Worm (Caenorhabditis elegans) whole organism, L2 larva: ENCODE results near the gene T23F6.5.

Source experiments
- ama-1 ChIP-seq: fragments of 150-350 bp; optimal IDR thresholded peaks from 2 replicates; lab custom pipeline; 2018; ENCODE audit warnings: inconsistent platforms
- egl-27 ChIP-seq: sonication (generic microtip); optimal IDR thresholded peaks from 3 replicates; lab custom pipeline; 2017; ENCODE audit warnings: missing biosample characterization, missing genetic modification reagents, missing genetic modification characterization
- elt-1 ChIP-seq: fragments of 150-350 bp; optimal IDR thresholded peaks from 2 replicates; lab custom pipeline; 2014; ENCODE audit warnings: missing biosample characterization, missing genetic modification characterization
- elt-3 ChIP-seq: sonication (generic microtip); optimal IDR thresholded peaks from 2 replicates; lab custom pipeline; 2017; ENCODE audit warnings: missing biosample characterization, missing genetic modification characterization
- fos-1 ChIP-seq: fragments of 150-350 bp; optimal IDR thresholded peaks from 2 replicates; lab custom pipeline; 2014; ENCODE audit warnings: missing biosample characterization, missing genetic modification characterization
- mab-5 ChIP-seq: fragments of 150-350 bp; optimal IDR thresholded peaks from 2 replicates; lab custom pipeline; 2014; ENCODE audit warnings: missing biosample characterization, missing genetic modification characterization
- nhr-21 ChIP-seq: fragments of 150-350 bp; optimal IDR thresholded peaks from 2 replicates; lab custom pipeline; 2014; ENCODE audit warnings: missing biosample characterization, missing genetic modification characterization
- nhr-237 ChIP-seq: fragments of 150-350 bp; optimal IDR thresholded peaks from 2 replicates; lab custom pipeline; 2014; ENCODE audit warnings: missing biosample characterization, missing genetic modification characterization
- nhr-77 ChIP-seq: fragments of 150-350 bp; optimal IDR thresholded peaks from 2 replicates; lab custom pipeline; 2014; ENCODE audit warnings: missing biosample characterization, missing genetic modification characterization
- snpc-4 ChIP-seq: fragments of 150-350 bp; optimal IDR thresholded peaks from 2 replicates; lab custom pipeline; 2014; ENCODE audit warnings: missing biosample characterization, missing genetic modification characterization
- unc-39 ChIP-seq: fragments of 150-350 bp; optimal IDR thresholded peaks from 2 replicates; lab custom pipeline; 2014; ENCODE audit warnings: missing biosample characterization, missing genetic modification characterization
- unc-62 ChIP-seq: fragments of 150-350 bp; optimal IDR thresholded peaks from 2 replicates; lab custom pipeline; 2014; ENCODE audit warnings: missing biosample characterization, missing genetic modification reagents, missing genetic modification characterization
- ztf-11 ChIP-seq: sonication (generic microtip); optimal IDR thresholded peaks from 2 replicates; lab custom pipeline; 2017; ENCODE audit warnings: missing biosample characterization, missing genetic modification characterization

DNA sequence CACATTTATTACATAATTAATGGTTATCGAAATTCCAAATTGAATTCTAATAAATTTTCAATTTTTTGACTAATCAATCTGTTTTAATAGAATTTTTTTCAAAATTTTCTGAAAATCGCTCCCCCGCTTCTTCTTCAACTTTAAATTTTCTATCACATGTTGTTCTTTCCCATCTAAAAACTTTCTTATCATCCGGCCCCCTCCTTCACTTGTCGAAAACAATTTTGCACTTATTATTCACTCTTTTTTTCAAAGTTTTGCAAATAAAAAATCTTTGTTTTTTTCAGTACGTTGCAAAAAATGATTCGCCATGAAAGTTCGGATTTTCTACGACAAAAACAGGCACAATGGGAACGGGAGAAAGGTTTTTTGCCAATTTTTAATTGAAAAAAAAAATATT lies 53.0 kb downstream of the T23F6.5 start, which contains the start of gene T23B5.3:
- TF ChIP-seq nhr-21 (tag; lab: Kevin White, UChicago) (no peak), nhr-237 (tag; lab: Kevin White, UChicago) (no peak), ama-1 (no peak), snpc-4 (tag; lab: Kevin White, UChicago) (no peak), fos-1 (tag; lab: Kevin White, UChicago) (no peak), mab-5 (tag; lab: Kevin White, UChicago) (no peak), egl-27 (tag; lab: Kevin White, UChicago) (no peak), elt-3 (no peak), nhr-77 (tag; lab: Kevin White, UChicago) (no peak), ztf-11 (no peak), unc-39 (tag; lab: Kevin White, UChicago) (no peak), elt-1 (no peak), unc-62 (no peak)
